Worm (Caenorhabditis elegans) whole organism, L2 larva: ENCODE results near the gene pmp-4.

ENCODE experiments used
- alr-1 ChIP-seq: fragments of 150-350 bp; optimal IDR thresholded peaks from 2 replicates; lab custom pipeline; 2014; ENCODE audit warnings: missing biosample characterization, missing genetic modification characterization
- ama-1 ChIP-seq: fragments of 150-350 bp; optimal IDR thresholded peaks from 2 replicates; lab custom pipeline; 2018; ENCODE audit warnings: inconsistent platforms
- blmp-1 ChIP-seq: sonication (generic microtip); optimal IDR thresholded peaks from 2 replicates; lab custom pipeline; 2017; ENCODE audit warnings: missing genetic modification characterization, mild to moderate bottlenecking, missing compliant biosample characterization, antibody characterized with exemption, moderate library complexity; ENCODE audit not compliant: insufficient read depth
- egl-27 ChIP-seq: sonication (generic microtip); optimal IDR thresholded peaks from 3 replicates; lab custom pipeline; 2017; ENCODE audit warnings: missing biosample characterization, missing genetic modification reagents, missing genetic modification characterization
- elt-1 ChIP-seq: fragments of 150-350 bp; optimal IDR thresholded peaks from 2 replicates; lab custom pipeline; 2014; ENCODE audit warnings: missing biosample characterization, missing genetic modification characterization
- fos-1 ChIP-seq: fragments of 150-350 bp; optimal IDR thresholded peaks from 2 replicates; lab custom pipeline; 2014; ENCODE audit warnings: missing biosample characterization, missing genetic modification characterization
- lin-39 ChIP-seq: fragments of 150-350 bp; optimal IDR thresholded peaks from 2 replicates; lab custom pipeline; 2014; ENCODE audit warnings: missing biosample characterization, missing genetic modification reagents, missing genetic modification characterization
- mab-5 ChIP-seq: fragments of 150-350 bp; optimal IDR thresholded peaks from 2 replicates; lab custom pipeline; 2014; ENCODE audit warnings: missing biosample characterization, missing genetic modification characterization
- mbf-1 ChIP-seq: sonication (generic microtip); optimal IDR thresholded peaks from 2 replicates; lab custom pipeline; 2017; ENCODE audit warnings: missing biosample characterization, missing genetic modification characterization
- nhr-77 ChIP-seq: fragments of 150-350 bp; optimal IDR thresholded peaks from 2 replicates; lab custom pipeline; 2014; ENCODE audit warnings: missing biosample characterization, missing genetic modification characterization
- zag-1 ChIP-seq: fragments of 150-350 bp; optimal IDR thresholded peaks from 2 replicates; lab custom pipeline; 2014; ENCODE audit warnings: missing biosample characterization, missing genetic modification characterization
- ztf-1 ChIP-seq: fragments of 200-800 bp; sonication (Bioruptor generic); conservative IDR thresholded peaks from 2 replicates; pipeline ENCODE4 v1.3.6; 2022; ENCODE audit warnings: missing genetic modification characterization, missing compliant biosample characterization
- ztf-11 ChIP-seq: sonication (generic microtip); optimal IDR thresholded peaks from 2 replicates; lab custom pipeline; 2017; ENCODE audit warnings: missing biosample characterization, missing genetic modification characterization

- TF ChIP-seq ztf-1 (GFP tag; lab: Robert Waterston, UW): no peak
- no peak for TF ChIP-seq mbf-1 (tag; lab: Kevin White, UChicago)
- TF ChIP-seq egl-27 (tag; lab: Kevin White, UChicago): no peak
- no peak for TF ChIP-seq elt-1 (tag; lab: Kevin White, UChicago)
- TF ChIP-seq mab-5: no peak
- TF ChIP-seq blmp-1: no peak
- TF ChIP-seq ama-1 (lab: Kevin White, UChicago): no peak
- TF ChIP-seq ztf-11 (tag; lab: Kevin White, UChicago): no peak
- no peak for TF ChIP-seq fos-1 (tag; lab: Kevin White, UChicago)
- no peak for TF ChIP-seq nhr-77 (tag; lab: Kevin White, UChicago)
- no peak for TF ChIP-seq zag-1 (tag; lab: Kevin White, UChicago)
- no peak for TF ChIP-seq lin-39
- no peak for TF ChIP-seq alr-1
Observed at ce11 chrIV:17376127-17376526, 29.3 kb downstream of the pmp-4 start, which contains the start of gene haf-1.
